Fruit fly (Drosophila melanogaster): Measurements from ENCODE around the gene PyK.

Gene PyK

dm6 chr3R:22368077-22368776, 891 bp downstream of the PyK start (continued):
- no peak for TF ChIP-seq Dek (tag; optimal IDR thresholded peaks at IDR 0.05)
- TF ChIP-seq CG14710 (tag; optimal IDR thresholded peaks at IDR 0.05) = peak; percentile 25
- no peak for TF ChIP-seq Hr39 (optimal IDR thresholded peaks at IDR 0.05)
- TF ChIP-seq gsb (GFP tag; IDR thresholded peaks at IDR 0.05) = no peak
- no peak for TF ChIP-seq yki (optimal IDR thresholded peaks at IDR 0.05)
- TF ChIP-seq CG3065 (GFP tag; optimal IDR thresholded peaks at IDR 0.05) = no peak
- no peak for TF ChIP-seq CG15514 (GFP tag; optimal IDR thresholded peaks at IDR 0.05)
- no peak for TF ChIP-seq CG34422 (GFP tag; IDR thresholded peaks at IDR 0.05)
- TF ChIP-seq sd (tag; optimal IDR thresholded peaks at IDR 0.05) = peak; percentile 83
- TF ChIP-seq exex (tag; optimal IDR thresholded peaks at IDR 0.05) = peak; percentile 39
- no peak for TF ChIP-seq NK7.1 (GFP tag; optimal IDR thresholded peaks at IDR 0.05)
- no peak for TF ChIP-seq dmrt99B (tag; optimal IDR thresholded peaks at IDR 0.05)
- no peak for TF ChIP-seq B-H2 (GFP tag; optimal IDR thresholded peaks at IDR 0.05)
- no peak for TF ChIP-seq CG4328 (GFP tag; optimal IDR thresholded peaks at IDR 0.05)
- TF ChIP-seq CG18619 (GFP tag; optimal IDR thresholded peaks at IDR 0.05) = no peak
- no peak for TF ChIP-seq C15 (GFP tag; IDR thresholded peaks at IDR 0.05)
- no peak for TF ChIP-seq CG7556 (GFP tag; optimal IDR thresholded peaks at IDR 0.05)

dm6 chr3R:22368777-22369214, 1.5 kb downstream of the PyK start:
- TF ChIP-seq CG6254 (GFP tag; optimal IDR thresholded peaks at IDR 0.05) (peak; percentile 27), sr (GFP tag; IDR thresholded peaks at IDR 0.05) (no peak), fd64A (GFP tag; optimal IDR thresholded peaks at IDR 0.05) (no peak), CG1832 (GFP tag; optimal IDR thresholded peaks at IDR 0.05) (no peak), Stat92E (GFP tag; optimal IDR thresholded peaks at IDR 0.05) (no peak), bigmax (GFP tag; optimal IDR thresholded peaks at IDR 0.05) (no peak), Atf3 (GFP tag; optimal IDR thresholded peaks at IDR 0.05) (no peak), Hr51 (GFP tag; optimal IDR thresholded peaks at IDR 0.05) (peak; percentile 34 to 65), CG10462 (GFP tag; optimal IDR thresholded peaks at IDR 0.05) (no peak), CG17612 (GFP tag; IDR thresholded peaks at IDR 0.05) (peak; percentile 29; the same call in 1 of the 2 replicates), MBD-R2 (GFP tag; IDR thresholded peaks at IDR 0.05) (peak; percentile 38; the same call in 1 of the 2 replicates), CG17568 (GFP tag; optimal IDR thresholded peaks at IDR 0.05) (no peak), CG10321 (GFP tag; IDR thresholded peaks at IDR 0.05) (peak; percentile 7; the same call in 1 of the 2 replicates), crol (GFP tag; IDR thresholded peaks at IDR 0.05) (no peak), PHDP (tag; optimal IDR thresholded peaks at IDR 0.05) (peak; percentile 59), pzg (GFP tag; optimal IDR thresholded peaks at IDR 0.05) (no peak), CG15514 (GFP tag; optimal IDR thresholded peaks at IDR 0.05) (peak; percentile 48), Ssrp (tag; optimal IDR thresholded peaks at IDR 0.05) (peak; percentile 48), tgo (GFP tag; IDR thresholded peaks at IDR 0.05) (peak; percentile 72), h (optimal IDR thresholded peaks at IDR 0.05) (no peak), MESR4 (GFP tag; optimal IDR thresholded peaks at IDR 0.05) (no peak), CG7839 (tag; optimal IDR thresholded peaks at IDR 0.05) (peak; percentile 80), vvl (GFP tag; IDR thresholded peaks at IDR 0.05) (peak; percentile 72), E2f2 (GFP tag; IDR thresholded peaks at IDR 0.05) (peak; percentile 54), CG18476 (GFP tag; optimal IDR thresholded peaks at IDR 0.05) (peak; percentile 26), mam (GFP tag; optimal IDR thresholded peaks at IDR 0.05) (peak; percentile 71), gsb (GFP tag; IDR thresholded peaks at IDR 0.05) (peak; percentile 34; the same call in 1 of the 2 replicates), caup (GFP tag; optimal IDR thresholded peaks at IDR 0.05; ENCODE audit: severe bottlenecking) (peak; percentile 66), E2f1 (GFP tag; IDR thresholded peaks at IDR 0.05) (peak; percentile 60), CG14050 (GFP tag; IDR thresholded peaks at IDR 0.05) (peak; percentile 78), Hey (tag; optimal IDR thresholded peaks at IDR 0.05) (no peak), bsh (GFP tag; optimal IDR thresholded peaks at IDR 0.05) (peak in 1 of 2 experiments; percentile 38), Rfx (GFP tag; IDR thresholded peaks at IDR 0.05) (peak; percentile 78), Nf-YB (GFP tag; optimal IDR thresholded peaks at IDR 0.05) (peak; percentile 18)

All from whole organism, embryonic.